Worm (Caenorhabditis elegans) whole organism, L4/young adult: ENCODE measurements around the gene acs-10.

Source experiments
- W03F9.2 ChIP-seq: fragments of 150-350 bp; optimal IDR thresholded peaks from 2 replicates; lab custom pipeline; 2014; ENCODE audit warnings: missing biosample characterization, missing genetic modification characterization
- dao-5 ChIP-seq: sonication (generic microtip); optimal IDR thresholded peaks from 2 replicates; lab custom pipeline; 2016; ENCODE audit warnings: missing genotype, missing genetic modification characterization, moderate library complexity, missing compliant biosample characterization
- him-1 ChIP-seq: sonication (generic microtip); optimal IDR thresholded peaks from 2 replicates; lab custom pipeline; 2016; ENCODE audit warnings: missing genotype, missing genetic modification reagents, missing genetic modification characterization, missing compliant biosample characterization

DNA sequence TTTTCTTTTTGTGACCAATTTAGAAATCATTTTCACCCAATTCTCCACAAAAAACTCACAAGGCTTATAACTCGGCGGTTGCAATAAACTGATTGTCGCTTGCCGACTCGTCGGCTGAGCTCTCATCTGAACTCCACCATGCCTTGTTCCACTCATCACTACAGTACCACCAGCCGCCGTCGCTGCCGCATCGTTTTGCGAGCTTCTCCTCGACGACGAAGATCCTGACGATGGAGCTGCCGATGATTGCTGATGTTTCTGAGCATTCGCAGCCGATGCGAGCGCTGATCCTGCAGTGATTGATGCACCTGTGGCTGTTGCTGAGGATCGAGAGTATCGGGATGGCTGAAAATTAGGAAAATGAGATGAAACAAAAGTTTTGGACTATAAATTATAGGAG is 25.6 kb upstream of the acs-10 start:
- no peak for TF ChIP-seq dao-5 (tag; lab: Kevin White, UChicago)
- TF ChIP-seq him-1 (tag; lab: Kevin White, UChicago) = no peak
- no peak for TF ChIP-seq W03F9.2 (tag; lab: Kevin White, UChicago)
